Fruit fly (Drosophila melanogaster) whole organism, pupa: ENCODE data around the gene fliI.

Experiments used
- CG10348 ChIP-seq: fragments of 200-800 bp; sonication (Bioruptor generic); IDR thresholded peaks from 2 replicates; pipeline ENCODE4 v1.3.6; 2022; ENCODE audit warnings: missing biosample characterization, missing genetic modification characterization
- CG12605 ChIP-seq: fragments of 200-800 bp; sonication (Bioruptor generic); IDR thresholded peaks from 2 replicates; pipeline ENCODE4 v1.3.6; 2022; ENCODE audit warnings: missing biosample characterization, missing genetic modification characterization
- CG15710 ChIP-seq: fragments of 200-800 bp; sonication (Bioruptor generic); optimal IDR thresholded peaks from 2 replicates; lab custom pipeline; 2018; ENCODE audit warnings: missing biosample characterization, mild to moderate bottlenecking, missing genetic modification characterization, moderate library complexity
- CG34367 ChIP-seq: fragments of 200-800 bp; sonication (Bioruptor generic); optimal IDR thresholded peaks from 2 replicates; lab custom pipeline; 2018; ENCODE audit warnings: missing biosample characterization, mild to moderate bottlenecking, missing genetic modification characterization
- Pif1A ChIP-seq: fragments of 200-800 bp; sonication (Bioruptor generic); optimal IDR thresholded peaks from 3 replicates; lab custom pipeline; 2016; ENCODE audit warnings: missing biosample characterization, missing genetic modification characterization
- Pif1B ChIP-seq: fragments of 200-800 bp; sonication (Bioruptor generic); optimal IDR thresholded peaks from 3 replicates; lab custom pipeline; 2016; ENCODE audit warnings: missing biosample characterization, missing genetic modification characterization

dm6 chrX:21362878-21363277 lies 23.3 kb downstream of the fliI start, which contains the start of the genes bbx and waw:
- TF ChIP-seq CG10348 (GFP tag; lab: Robert Waterston, UW): no peak
- TF ChIP-seq CG15710 (tag; lab: Kevin White, UChicago): no peak
- no peak for TF ChIP-seq CG34367 (tag; lab: Kevin White, UChicago)
- no peak for TF ChIP-seq CG12605 (GFP tag; lab: Robert Waterston, UW)
- no peak for TF ChIP-seq Pif1A
- TF ChIP-seq Pif1B (GFP tag; lab: Kevin White, UChicago): no peak
